Worm (Caenorhabditis elegans): ENCODE data around the gene lgc-54.

The lgc-54 gene

ce11 chrV:6799564-6799963, 46.8 kb downstream of the lgc-54 start, which contains the start of gene dmsr-9:
TSS of gene dmsr-9 (minus strand) at chrV:6799664.
- TF ChIP-seq nhr-129 (tag; optimal IDR thresholded peaks at IDR 0.05) (no peak), mdl-1 (tag; optimal IDR thresholded peaks at IDR 0.05) (no peak), gmeb-1 (tag; optimal IDR thresholded peaks at IDR 0.05) (no peak), zag-1 (tag; optimal IDR thresholded peaks at IDR 0.05) (no peak), nhr-12 (tag; optimal IDR thresholded peaks at IDR 0.05) (no peak), nhr-77 (tag; optimal IDR thresholded peaks at IDR 0.05) (no peak), C34F6.9 (tag; optimal IDR thresholded peaks at IDR 0.05) (no peak)

ce11 chrV:6796894-6797293, 49.5 kb downstream of the lgc-54 start:
- TF ChIP-seq Y55F3AM.14 (GFP tag; optimal IDR thresholded peaks at IDR 0.05) (no peak), nhr-25 (tag; optimal IDR thresholded peaks at IDR 0.05) (peak; percentile 41), zag-1 (tag; optimal IDR thresholded peaks at IDR 0.05) (no peak), lsy-2 (tag; optimal IDR thresholded peaks at IDR 0.05) (peak in 1 of 2 experiments; percentile 50), nhr-237 (tag; optimal IDR thresholded peaks at IDR 0.05) (no peak), sem-4 (tag; optimal IDR thresholded peaks at IDR 0.05) (peak; percentile 28), mdl-1 (tag; optimal IDR thresholded peaks at IDR 0.05) (peak in 1 of 2 experiments; percentile 41), snpc-4 (tag; optimal IDR thresholded peaks at IDR 0.05) (no peak), nhr-12 (tag; optimal IDR thresholded peaks at IDR 0.05) (no peak), unc-55 (GFP tag; optimal IDR thresholded peaks at IDR 0.05) (peak; percentile 65), mbf-1 (tag; optimal IDR thresholded peaks at IDR 0.05) (no peak), aly-2 (tag; optimal IDR thresholded peaks at IDR 0.05) (no peak), ama-1 (optimal IDR thresholded peaks at IDR 0.05) (no peak), ztf-11 (tag; optimal IDR thresholded peaks at IDR 0.05) (no peak), lin-13 (GFP tag; optimal IDR thresholded peaks at IDR 0.05) (no peak), C34F6.9 (tag; optimal IDR thresholded peaks at IDR 0.05) (peak; percentile 22), fos-1 (tag; optimal IDR thresholded peaks at IDR 0.05) (peak; percentile 87), nhr-129 (tag; optimal IDR thresholded peaks at IDR 0.05) (peak; percentile 41), ceh-82 (tag; optimal IDR thresholded peaks at IDR 0.05) (no peak), nhr-21 (tag; optimal IDR thresholded peaks at IDR 0.05) (no peak), ztf-4 (tag; optimal IDR thresholded peaks at IDR 0.05) (no peak), ceh-16 (tag; optimal IDR thresholded peaks at IDR 0.05) (no peak), nhr-6 (tag; optimal IDR thresholded peaks at IDR 0.05) (no peak), F13H6.1 (tag; optimal IDR thresholded peaks at IDR 0.05) (peak; percentile 38), blmp-1 (tag; optimal IDR thresholded peaks at IDR 0.05; ENCODE audit: insufficient read depth) (no peak), alr-1 (tag; optimal IDR thresholded peaks at IDR 0.05) (no peak), crh-2 (tag; optimal IDR thresholded peaks at IDR 0.05) (peak; percentile 31), unc-62 (GFP tag; optimal IDR thresholded peaks at IDR 0.05) (no peak), lin-39 (tag; optimal IDR thresholded peaks at IDR 0.05) (no peak), lin-11 (tag; optimal IDR thresholded peaks at IDR 0.05) (no peak), elt-1 (tag; optimal IDR thresholded peaks at IDR 0.05) (no peak), unc-39 (tag; optimal IDR thresholded peaks at IDR 0.05) (no peak), nhr-77 (tag; optimal IDR thresholded peaks at IDR 0.05) (no peak), ZK546.5 (tag; optimal IDR thresholded peaks at IDR 0.05) (no peak), egl-27 (tag; optimal IDR thresholded peaks at IDR 0.05) (no peak), gmeb-1 (tag; optimal IDR thresholded peaks at IDR 0.05) (no peak), ztf-1 (GFP tag; conservative IDR thresholded peaks at IDR 0.05) (no peak), elt-3 (tag; optimal IDR thresholded peaks at IDR 0.05) (no peak), sma-9 (GFP tag; optimal IDR thresholded peaks at IDR 0.05) (peak; percentile 56), sma-9 (tag; optimal IDR thresholded peaks at IDR 0.05) (no peak), nhr-23 (tag; optimal IDR thresholded peaks at IDR 0.05) (no peak), skn-1 (tag; optimal IDR thresholded peaks at IDR 0.05) (no peak), peb-1 (tag; optimal IDR thresholded peaks at IDR 0.05) (no peak), nhr-10 (tag; optimal IDR thresholded peaks at IDR 0.05) (no peak), dmd-4 (tag; optimal IDR thresholded peaks at IDR 0.05) (no peak), mab-5 (tag; optimal IDR thresholded peaks at IDR 0.05) (no peak), nhr-11 (tag; optimal IDR thresholded peaks at IDR 0.05) (no peak), sma-3 (GFP tag; optimal IDR thresholded peaks at IDR 0.05) (no peak), R02D3.7 (tag; optimal IDR thresholded peaks at IDR 0.05) (no peak)
